Worm (Caenorhabditis elegans) whole organism, L4 larva: ENCODE measurements around the gene bgnt-1.3.
A peak's percentile ranks its signal among the peaks of the same experiment; 100 is the strongest.

Source experiments
- ZK546.5 ChIP-seq, 2 experiments: sonication (generic microtip); optimal IDR thresholded peaks; 2 replicates each; lab custom pipeline; 2017; ENCODE audit warnings: missing biosample characterization in 2 of 2, missing genetic modification characterization in 2 of 2
- aha-1 ChIP-seq: fragments of 150-350 bp; peaks from one replicate; lab custom pipeline; 2014; ENCODE audit warnings: missing biosample characterization, missing genetic modification characterization
- ceh-20 ChIP-seq: fragments of 200-800 bp; sonication (Bioruptor generic); IDR thresholded peaks from 2 replicates; pipeline ENCODE4 v1.3.6; 2022; ENCODE audit warnings: missing genetic modification reagents, missing genetic modification characterization, missing compliant biosample characterization
- dmd-6 ChIP-seq: fragments of 200-800 bp; sonication (Bioruptor generic); IDR thresholded peaks from 2 replicates; pipeline ENCODE4 v1.3.6; 2022; ENCODE audit warnings: missing genetic modification reagents, missing genetic modification characterization, missing compliant biosample characterization
- hlh-11 ChIP-seq: fragments of 200-800 bp; sonication (Bioruptor generic); optimal IDR thresholded peaks from 2 replicates; lab custom pipeline; 2018; ENCODE audit warnings: mild to moderate bottlenecking, missing genetic modification characterization, missing compliant biosample characterization
- hlh-30 ChIP-seq: sonication (generic microtip); optimal IDR thresholded peaks from 2 replicates; lab custom pipeline; 2017; ENCODE audit warnings: antibody characterized with exemption, mild to moderate bottlenecking, missing genetic modification characterization, missing compliant biosample characterization; ENCODE audit not compliant: insufficient read depth
- lin-29 ChIP-seq: fragments of 200-800 bp; sonication (Bioruptor generic); IDR thresholded peaks from 2 replicates; pipeline ENCODE4 v1.3.6; 2022; ENCODE audit warnings: missing genetic modification reagents, missing genetic modification characterization, missing compliant biosample characterization
- lin-38 ChIP-seq: fragments of 200-800 bp; sonication (Bioruptor generic); IDR thresholded peaks from 2 replicates; pipeline ENCODE4 v1.3.6; 2022; ENCODE audit warnings: missing genetic modification reagents, missing genetic modification characterization, missing compliant biosample characterization
- lsy-2 ChIP-seq, 2 experiments: fragments of 150-350 bp in 1 of 2; sonication (generic microtip) in 1 of 2; optimal IDR thresholded peaks; 2 replicates each; lab custom pipeline; 2014 to 2017; ENCODE audit warnings: missing biosample characterization in 2 of 2, missing genetic modification characterization in 2 of 2
- madf-5 ChIP-seq, 2 experiments: fragments of 200-800 bp; sonication (Bioruptor generic); IDR thresholded peaks; 2 replicates each; pipeline ENCODE4 v1.3.6; 2022; ENCODE audit warnings: missing compliant biosample characterization in 2 of 2, missing genetic modification characterization in 2 of 2
- mdl-1 ChIP-seq, 2 experiments: fragments of 150-350 bp in 1 of 2; sonication (generic microtip) in 1 of 2; optimal IDR thresholded peaks; 2 replicates each; lab custom pipeline; 2014 to 2017; ENCODE audit warnings: missing biosample characterization in 2 of 2, missing genetic modification characterization in 2 of 2
- nhr-28 ChIP-seq: fragments of 150-350 bp; optimal IDR thresholded peaks from 2 replicates; lab custom pipeline; 2014; ENCODE audit warnings: missing biosample characterization, missing genetic modification characterization
- nhr-42 ChIP-seq: fragments of 200-800 bp; sonication (Bioruptor generic); IDR thresholded peaks from 2 replicates; pipeline ENCODE4 v1.3.6; 2022; ENCODE audit warnings: missing genetic modification characterization, missing compliant biosample characterization
- nhr-48 ChIP-seq: sonication (generic microtip); optimal IDR thresholded peaks from 2 replicates; lab custom pipeline; 2016; ENCODE audit warnings: mild to moderate bottlenecking, missing genetic modification characterization, missing compliant biosample characterization
- nhr-76 ChIP-seq: fragments of 150-350 bp; optimal IDR thresholded peaks from 2 replicates; lab custom pipeline; 2014; ENCODE audit warnings: missing biosample characterization, missing genetic modification characterization
- pha-4 ChIP-seq, 2 experiments: fragments of 150-350 bp in 1 of 2; fragments of 200-800 bp in 1 of 2; sonication (Bioruptor generic) in 1 of 2; IDR thresholded peaks in 1 of 2; optimal IDR thresholded peaks in 1 of 2; 2 replicates each; pipeline versions ENCODE4 v1.3.6 to Lab custom; 2014 to 2022; ENCODE audit warnings: missing genetic modification characterization in 2 of 2, missing genetic modification reagents in 2 of 2, missing biosample characterization in 1 of 2, missing compliant biosample characterization in 1 of 2
- set-16 ChIP-seq: fragments of 200-800 bp; sonication (Bioruptor generic); IDR thresholded peaks from 2 replicates; pipeline ENCODE4 v1.3.6; 2022; ENCODE audit warnings: missing genetic modification reagents, missing genetic modification characterization, missing compliant biosample characterization
- skn-1 ChIP-seq: fragments of 150-350 bp; optimal IDR thresholded peaks from 2 replicates; lab custom pipeline; 2014; ENCODE audit warnings: missing biosample characterization, missing genetic modification characterization
- snpc-1.2 ChIP-seq: fragments of 200-800 bp; sonication (Bioruptor generic); IDR thresholded peaks from 2 replicates; pipeline ENCODE4 v1.3.6; 2022; ENCODE audit warnings: missing genetic modification reagents, missing genetic modification characterization, missing compliant biosample characterization
- tra-1 ChIP-seq: fragments of 200-800 bp; sonication (Bioruptor generic); IDR thresholded peaks from 2 replicates; pipeline ENCODE4 v1.3.6; 2022; ENCODE audit warnings: missing genetic modification reagents, missing genetic modification characterization, missing compliant biosample characterization
- unc-130 ChIP-seq: sonication (generic microtip); optimal IDR thresholded peaks from 2 replicates; lab custom pipeline; 2016; ENCODE audit warnings: missing genetic modification reagents, missing genetic modification characterization, missing compliant biosample characterization
- unc-62 ChIP-seq, 3 experiments: fragments of 150-350 bp in 1 of 3; sonication (generic microtip); optimal IDR thresholded peaks in 2 of 3; peaks in 1 of 3; 1 replicate in 1 of 3; 2 replicates in 2 of 3; lab custom pipeline; 2014 to 2017; ENCODE audit warnings: missing biosample characterization in 3 of 3, missing genetic modification characterization in 3 of 3, missing genetic modification reagents in 3 of 3, missing genotype in 1 of 3
- zfp-2 ChIP-seq: sonication (generic microtip); optimal IDR thresholded peaks from 2 replicates; lab custom pipeline; 2016; ENCODE audit warnings: mild to moderate bottlenecking, missing genetic modification characterization, missing compliant biosample characterization
- zip-2 ChIP-seq: fragments of 150-350 bp; optimal IDR thresholded peaks from 2 replicates; lab custom pipeline; 2014; ENCODE audit warnings: missing biosample characterization, missing genetic modification characterization
- ztf-7 ChIP-seq: fragments of 150-350 bp; optimal IDR thresholded peaks from 2 replicates; lab custom pipeline; 2014; ENCODE audit warnings: missing biosample characterization, missing genetic modification characterization

bgnt-1.3 gene

DNA sequence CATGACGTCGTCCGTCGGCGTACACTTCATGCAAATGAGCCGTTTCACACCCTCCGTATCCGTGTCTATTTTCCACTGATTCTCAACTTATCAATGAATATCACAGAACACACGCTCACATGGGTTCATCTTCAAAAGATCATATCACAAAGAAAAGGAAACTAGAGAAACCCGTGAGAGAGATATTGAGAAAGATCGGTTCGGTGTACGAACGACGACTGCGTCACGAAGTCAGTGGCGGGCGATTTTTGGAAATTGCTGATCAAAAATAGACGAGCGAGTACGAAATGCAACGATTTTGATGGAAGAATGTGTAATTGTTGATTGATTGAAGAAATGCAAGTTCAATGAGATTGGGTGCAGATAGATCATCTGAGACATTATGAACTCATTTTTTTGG lies 43.0 kb downstream of the bgnt-1.3 start:
- TF ChIP-seq mdl-1 (tag; optimal IDR thresholded peaks at IDR 0.05; lab: Kevin White, UChicago) (peak in 1 of 2 experiments; percentile 63), dmd-6 (GFP tag; lab: Robert Waterston, UW) (peak; percentile 90), hlh-30 (tag; lab: Kevin White, UChicago) (peak; percentile 41), nhr-48 (tag; lab: Kevin White, UChicago) (peak; percentile 89), hlh-11 (tag; lab: Kevin White, UChicago) (peak; percentile 65), zfp-2 (tag; lab: Kevin White, UChicago) (no peak), lsy-2 (tag; optimal IDR thresholded peaks at IDR 0.05; lab: Kevin White, UChicago) (no peak), tra-1 (GFP tag; lab: Robert Waterston, UW) (0 out of 2 replicates have a peak, but pooled peaks have one; percentile 29), nhr-28 (peak; percentile 70), ztf-7 (tag; lab: Kevin White, UChicago) (no peak), unc-62 (GFP tag; optimal IDR thresholded peaks at IDR 0.05 in 1 of 2; lab: Kevin White, UChicago) (peak in 1 of 2 experiments; percentile 82), unc-62 (tag; optimal IDR thresholded peaks at IDR 0.05; lab: Kevin White, UChicago) (no peak)

ce11 chrV:16211713-16212112 lies 44.6 kb downstream of the bgnt-1.3 start:
- TF ChIP-seq aha-1 (peak; percentile 8), unc-62 (GFP tag; optimal IDR thresholded peaks at IDR 0.05 in 1 of 2; lab: Kevin White, UChicago) (peak in 1 of 2 experiments; percentile 60), unc-62 (tag; optimal IDR thresholded peaks at IDR 0.05; lab: Kevin White, UChicago) (no peak), nhr-76 (tag; lab: Kevin White, UChicago) (no peak), nhr-28 (peak; percentile 9), ceh-20 (no peak), skn-1 (tag; lab: Kevin White, UChicago) (no peak), unc-130 (GFP tag; lab: Kevin White, UChicago) (no peak), lin-38 (GFP tag; lab: Robert Waterston, UW) (no peak), nhr-42 (GFP tag; lab: Robert Waterston, UW) (no peak), ZK546.5 (tag; optimal IDR thresholded peaks at IDR 0.05; lab: Kevin White, UChicago) (no peak)
- TF ChIP-seq, all 104 proteins: peak for 3

ce11 chrV:16210257-16211002 lies 45.9 kb downstream of the bgnt-1.3 start, which contains the start of gene F11A5.16:
Gene F11A5.16 (plus strand): TSS chrV:16210952.
- no peak for TF ChIP-seq snpc-1.2
- TF ChIP-seq set-16 (GFP tag; lab: Robert Waterston, UW): peak; percentile 63
- TF ChIP-seq, all 104 proteins: peak for 1

ce11 chrV:16209837-16210236 lies 46.5 kb downstream of the bgnt-1.3 start, which contains the start of gene oac-15:
Gene oac-15 (minus strand): TSS chrV:16209937.
- TF ChIP-seq nhr-28: no peak
- TF ChIP-seq pha-4 (GFP tag; IDR thresholded peaks at IDR 0.05; lab: Robert Waterston, UW): no peak
- no peak for TF ChIP-seq pha-4 (tag; optimal IDR thresholded peaks at IDR 0.05; lab: Kevin White, UChicago)
- TF ChIP-seq madf-5 (GFP tag; IDR thresholded peaks at IDR 0.05; lab: Robert Waterston, UW): no peak
- no peak for TF ChIP-seq zip-2 (tag; lab: Kevin White, UChicago)
- peak; percentile 80 for TF ChIP-seq aha-1
- no peak for TF ChIP-seq lin-29
- TF ChIP-seq skn-1 (tag; lab: Kevin White, UChicago): no peak

ce11 chrV:16204888-16205287 lies 51.4 kb downstream of the bgnt-1.3 start, which contains the start of gene irld-26:
Gene irld-26 (plus strand): TSS chrV:16205188.
- no peak for TF ChIP-seq lsy-2 (tag; optimal IDR thresholded peaks at IDR 0.05; lab: Kevin White, UChicago)
- peak in 1 of 2 experiments; percentile 13 for TF ChIP-seq unc-62 (GFP tag; optimal IDR thresholded peaks at IDR 0.05 in 1 of 2; lab: Kevin White, UChicago)
- TF ChIP-seq unc-62 (tag; optimal IDR thresholded peaks at IDR 0.05; lab: Kevin White, UChicago): no peak
